Fruit fly (Drosophila melanogaster) whole organism: ENCODE data around the gene CG16700.

Source experiments
- Dll ChIP-seq: fragments of >200 bp; optimal IDR thresholded peaks from 2 replicates; lab custom pipeline; 2017
- psq ChIP-seq: fragments of >200 bp; optimal IDR thresholded peaks from 2 replicates; lab custom pipeline; 2017

DNA sequence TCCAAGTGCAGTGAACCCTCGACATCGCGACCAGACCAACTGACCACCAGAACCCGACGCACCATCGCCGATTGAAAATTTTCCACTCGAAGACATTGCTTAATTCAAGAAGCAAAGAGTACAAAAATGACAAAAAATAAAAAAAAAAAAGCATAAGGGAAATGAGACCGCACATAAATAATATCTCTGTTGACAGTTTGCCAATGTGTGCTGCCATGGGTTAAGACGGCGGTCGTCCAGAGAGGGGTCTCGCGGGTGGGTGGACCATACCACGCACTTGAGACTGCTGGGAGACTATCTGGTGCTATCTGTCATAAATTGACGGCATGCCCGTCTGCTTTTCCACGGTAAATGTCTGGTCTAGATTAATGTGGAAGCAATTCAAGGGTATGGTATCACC lies 1.8 kb downstream of the CG16700 start:
- no peak for TF ChIP-seq Dll (lab: Kevin White, UChicago)
- no peak for TF ChIP-seq psq (lab: Kevin White, UChicago)
